Worm (Caenorhabditis elegans): Measurements from ENCODE around the gene idpb-3.

idpb-3 gene

DNA sequence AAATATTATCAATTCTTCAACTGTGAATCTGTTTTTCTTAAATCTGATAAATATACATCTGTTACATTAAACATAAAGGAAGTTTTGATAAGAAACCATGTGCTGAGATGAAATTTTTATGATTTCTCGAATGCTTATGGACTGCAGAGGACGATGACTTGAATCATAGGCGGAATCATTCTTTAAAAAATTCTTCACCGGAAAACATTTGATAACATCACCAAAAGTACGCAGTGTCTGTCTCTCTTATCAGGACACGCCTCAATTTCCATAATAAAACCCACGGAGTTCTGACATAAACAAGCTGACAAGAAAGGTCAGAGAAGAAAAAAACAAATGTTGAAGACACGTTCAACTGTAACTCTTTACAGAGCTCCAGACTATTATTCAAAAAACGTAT lies 8.1 kb upstream of the idpb-3 start, which contains the start of gene F09C12.2:
Gene F09C12.2 (plus strand): TSS at position 320 of the 400 bp plus-strand sequence.
- TF ChIP-seq ces-1 (GFP tag; optimal IDR thresholded peaks at IDR 0.05): no peak

- TF ChIP-seq zip-8 (tag; optimal IDR thresholded peaks at IDR 0.05) (no peak), nhr-76 (tag; optimal IDR thresholded peaks at IDR 0.05) (peak; percentile 22), nhr-237 (tag; optimal IDR thresholded peaks at IDR 0.05) (peak; percentile 53), nhr-28 (tag; optimal IDR thresholded peaks at IDR 0.05) (peak; percentile 86), drap-1 (GFP tag; optimal IDR thresholded peaks at IDR 0.05) (peak; percentile 99), lin-13 (tag; optimal IDR thresholded peaks at IDR 0.05) (peak; percentile 64), flh-1 (GFP tag; optimal IDR thresholded peaks at IDR 0.05) (peak; percentile 93), snpc-4 (tag; optimal IDR thresholded peaks at IDR 0.05) (no peak), elt-1 (tag; optimal IDR thresholded peaks at IDR 0.05; ENCODE audit: borderline replicate concordance, insufficient read depth) (peak; percentile 19), ceh-83 (GFP tag; optimal IDR thresholded peaks at IDR 0.05) (peak; percentile 98), ces-1 (GFP tag; optimal IDR thresholded peaks at IDR 0.05) (no peak), mep-1 (tag; optimal IDR thresholded peaks at IDR 0.05) (peak; percentile 92), ham-2 (GFP tag; optimal IDR thresholded peaks at IDR 0.05) (peak; percentile 95), lin-32 (GFP tag; optimal IDR thresholded peaks at IDR 0.05) (peak; percentile 99), sptf-1 (tag; optimal IDR thresholded peaks at IDR 0.05) (peak; percentile 99), ceh-39 (tag; optimal IDR thresholded peaks at IDR 0.05) (no peak), unc-39 (tag; optimal IDR thresholded peaks at IDR 0.05) (peak; percentile 22), cnd-1 (tag; optimal IDR thresholded peaks at IDR 0.05) (peak; percentile 98), ceh-43 (GFP tag; optimal IDR thresholded peaks at IDR 0.05) (peak; percentile 93), sem-2 (GFP tag; optimal IDR thresholded peaks at IDR 0.05) (peak; percentile 94), nhr-12 (tag; optimal IDR thresholded peaks at IDR 0.05) (peak; percentile 72), tbx-8 (GFP tag; optimal IDR thresholded peaks at IDR 0.05) (peak; percentile 96), pha-4 (tag; optimal IDR thresholded peaks at IDR 0.05) (peak; percentile 36), nhr-2 (tag; optimal IDR thresholded peaks at IDR 0.05) (no peak), unc-120 (tag; optimal IDR thresholded peaks at IDR 0.05; ENCODE audit: poor library complexity, severe bottlenecking) (peak; percentile 96), mab-5 (tag; optimal IDR thresholded peaks at IDR 0.05) (no peak), elt-3 (tag; optimal IDR thresholded peaks at IDR 0.05) (peak; percentile 40), lsy-2 (tag; optimal IDR thresholded peaks at IDR 0.05) (peak; percentile 71), M03D4.4 (tag; optimal IDR thresholded peaks at IDR 0.05) (peak; percentile 98), ztf-11 (tag; optimal IDR thresholded peaks at IDR 0.05) (peak; percentile 80), bed-3 (GFP tag; optimal IDR thresholded peaks at IDR 0.05) (peak; percentile 93), mls-2 (tag; optimal IDR thresholded peaks at IDR 0.05) (peak; percentile 99), hlh-1 (tag; optimal IDR thresholded peaks at IDR 0.05) (peak; percentile 83), unc-62 (GFP tag; optimal IDR thresholded peaks at IDR 0.05) (peak; percentile 83), blmp-1 (tag; optimal IDR thresholded peaks at IDR 0.05) (peak; percentile 11)
These were observed 3.4 kb upstream of the idpb-3 start for ce11 chrII:5105020-5105419.

- no peak for TF ChIP-seq elt-1 (tag; optimal IDR thresholded peaks at IDR 0.05; ENCODE audit: borderline replicate concordance, insufficient read depth)
- no peak for TF ChIP-seq sem-2 (GFP tag; optimal IDR thresholded peaks at IDR 0.05)
- no peak for TF ChIP-seq snpc-4 (tag; optimal IDR thresholded peaks at IDR 0.05)
- TF ChIP-seq lin-32 (GFP tag; optimal IDR thresholded peaks at IDR 0.05): no peak
- TF ChIP-seq lin-13 (tag; optimal IDR thresholded peaks at IDR 0.05): no peak
- TF ChIP-seq nhr-237 (tag; optimal IDR thresholded peaks at IDR 0.05): no peak
- TF ChIP-seq nhr-28 (tag; optimal IDR thresholded peaks at IDR 0.05): no peak
- no peak for TF ChIP-seq unc-62 (GFP tag; optimal IDR thresholded peaks at IDR 0.05)
- TF ChIP-seq ceh-43 (GFP tag; optimal IDR thresholded peaks at IDR 0.05): no peak
- no peak for TF ChIP-seq flh-1 (GFP tag; optimal IDR thresholded peaks at IDR 0.05)
- no peak for TF ChIP-seq ceh-83 (GFP tag; optimal IDR thresholded peaks at IDR 0.05)
- no peak for TF ChIP-seq unc-120 (tag; optimal IDR thresholded peaks at IDR 0.05; ENCODE audit: poor library complexity, severe bottlenecking)
- TF ChIP-seq mls-2 (tag; optimal IDR thresholded peaks at IDR 0.05): no peak
- no peak for TF ChIP-seq cnd-1 (tag; optimal IDR thresholded peaks at IDR 0.05)
- no peak for TF ChIP-seq zip-8 (tag; optimal IDR thresholded peaks at IDR 0.05)
- TF ChIP-seq hlh-1 (tag; optimal IDR thresholded peaks at IDR 0.05): no peak
- TF ChIP-seq tbx-8 (GFP tag; optimal IDR thresholded peaks at IDR 0.05): no peak
- TF ChIP-seq sptf-1 (tag; optimal IDR thresholded peaks at IDR 0.05): no peak
- TF ChIP-seq elt-3 (tag; optimal IDR thresholded peaks at IDR 0.05): no peak
These were observed 2.3 kb upstream of the idpb-3 start, which contains the start of the genes C04G6.11 and mpk-2 for ce11 chrII:5103784-5104457. Gene C04G6.11, minus strand, starts transcription at chrII:5103834. Gene mpk-2, plus strand, starts transcription at chrII:5104118.

Data from whole organism, mixed stage, embryonic.